Worm (Caenorhabditis elegans) whole organism, late embryonic: ENCODE measurements around the gene str-151.

ENCODE experiments used
- nhr-11 ChIP-seq: fragments of 150-350 bp; optimal IDR thresholded peaks from 2 replicates; lab custom pipeline; 2014; ENCODE audit warnings: missing biosample characterization, missing genetic modification characterization
- ttx-3 ChIP-seq: sonication (generic microtip); optimal IDR thresholded peaks from 2 replicates; lab custom pipeline; 2016; ENCODE audit warnings: missing genetic modification reagents, missing genetic modification characterization, missing compliant biosample characterization

DNA sequence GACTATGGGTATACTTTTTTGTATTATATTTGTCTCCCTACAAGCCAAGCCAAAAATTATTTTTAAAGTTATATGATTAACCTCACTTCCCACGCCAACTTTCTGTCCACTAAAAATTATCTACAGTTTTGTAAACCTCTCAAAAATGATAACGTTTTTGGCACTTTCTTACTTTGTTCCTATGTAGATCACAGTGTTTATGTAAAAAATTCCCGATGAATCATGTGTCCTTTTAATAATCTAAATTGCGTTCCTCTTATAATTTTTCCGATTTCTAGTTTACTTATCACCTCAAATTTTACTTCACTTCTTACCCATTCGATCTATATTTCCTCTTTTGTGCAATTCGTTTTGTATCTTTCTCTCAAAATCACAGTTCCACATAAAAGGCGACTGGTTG is 28.3 kb downstream of the str-151 start:
- TF ChIP-seq nhr-11 (tag; lab: Kevin White, UChicago) (no peak), ttx-3 (tag; lab: Kevin White, UChicago) (no peak)
